Fruit fly (Drosophila melanogaster): ENCODE data around the gene CG13255.

- TF ChIP-seq lola (GFP tag; optimal IDR thresholded peaks at IDR 0.05) = peak; percentile 88
- TF ChIP-seq pan (optimal IDR thresholded peaks at IDR 0.05) = no peak
- TF ChIP-seq tai (GFP tag; optimal IDR thresholded peaks at IDR 0.05) = no peak
- no peak for TF ChIP-seq Hnf4 (GFP tag; optimal IDR thresholded peaks at IDR 0.05)
- no peak for TF ChIP-seq jim (GFP tag; optimal IDR thresholded peaks at IDR 0.05)
- TF ChIP-seq Dfd (GFP tag; optimal IDR thresholded peaks at IDR 0.05) = peak; percentile 98
These were observed 14.0 kb upstream of the CG13255 start for dm6 chr3L:20823206-20823803.

Measured in whole organism, wandering third instar larva.